Fruit fly (Drosophila melanogaster) whole organism, embryonic: Measurements from ENCODE around the gene Gale.
A peak's percentile ranks its signal among the peaks of the same experiment; 100 is the strongest.

Experiments
- ATbp ChIP-seq: fragments of 200-800 bp; sonication (Bioruptor generic); optimal IDR thresholded peaks from 2 replicates; lab custom pipeline; 2017; ENCODE audit warnings: missing biosample characterization, mild to moderate bottlenecking, missing genetic modification characterization, missing genetic modification reagents
- Awh ChIP-seq: fragments of 200-800 bp; sonication (Bioruptor generic); IDR thresholded peaks from 2 replicates; pipeline ENCODE4, ENCODE4 v1.3.6; 2022; ENCODE audit warnings: missing biosample characterization, missing genetic modification characterization
- B-H1 ChIP-seq: fragments of 200-800 bp; sonication (Bioruptor generic); IDR thresholded peaks from 3 replicates; pipeline ENCODE4 v1.3.6; 2022; ENCODE audit warnings: missing biosample characterization, missing genetic modification characterization
- CG10209 ChIP-seq: fragments of 200-800 bp; sonication (Bioruptor generic); optimal IDR thresholded peaks from 3 replicates; lab custom pipeline; 2017; ENCODE audit warnings: missing biosample characterization, mild to moderate bottlenecking, missing genetic modification characterization, missing genetic modification reagents
- CG10321 ChIP-seq: fragments of 200-800 bp; sonication (Bioruptor generic); IDR thresholded peaks from 2 replicates; pipeline ENCODE4 v1.3.6; 2022; ENCODE audit warnings: missing biosample characterization, missing genetic modification characterization
- CG10543 ChIP-seq: fragments of 200-800 bp; sonication (Bioruptor generic); optimal IDR thresholded peaks from 3 replicates; lab custom pipeline; 2017; ENCODE audit warnings: missing biosample characterization, mild to moderate bottlenecking, missing genetic modification characterization, moderate library complexity
- CG12659 ChIP-seq: fragments of 200-800 bp; sonication (Bioruptor generic); optimal IDR thresholded peaks from 3 replicates; lab custom pipeline; 2017; ENCODE audit warnings: mild to moderate bottlenecking, missing biosample characterization, missing genetic modification reagents, missing genetic modification characterization
- CG13424 ChIP-seq: fragments of 200-800 bp; sonication (Bioruptor generic); optimal IDR thresholded peaks from 2 replicates; lab custom pipeline; 2019; ENCODE audit warnings: missing biosample characterization, mild to moderate bottlenecking, missing genetic modification characterization, moderate library complexity
- CG15514 ChIP-seq: fragments of 200-800 bp; sonication (Bioruptor generic); optimal IDR thresholded peaks from 3 replicates; lab custom pipeline; 2017; ENCODE audit warnings: missing biosample characterization, missing genetic modification characterization, mild to moderate bottlenecking, moderate library complexity, missing genetic modification reagents
- CG15601 ChIP-seq: fragments of 200-800 bp; sonication (Bioruptor generic); optimal IDR thresholded peaks from 3 replicates; lab custom pipeline; 2019; ENCODE audit warnings: missing biosample characterization, mild to moderate bottlenecking, missing genetic modification characterization, moderate library complexity
- CG1603 ChIP-seq: fragments of 200-800 bp; sonication (Bioruptor generic); optimal IDR thresholded peaks from 2 replicates; lab custom pipeline; 2019; ENCODE audit warnings: missing biosample characterization, mild to moderate bottlenecking, missing genetic modification characterization, moderate library complexity
- CG1647 ChIP-seq: fragments of 200-800 bp; sonication (Bioruptor generic); optimal IDR thresholded peaks from 3 replicates; lab custom pipeline; 2016; ENCODE audit warnings: missing biosample characterization, missing genetic modification characterization
- CG2116 ChIP-seq: fragments of 200-800 bp; sonication (Bioruptor generic); optimal IDR thresholded peaks from 3 replicates; lab custom pipeline; 2018; ENCODE audit warnings: missing biosample characterization, mild to moderate bottlenecking, missing genetic modification characterization
- CG2199 ChIP-seq: fragments of 200-800 bp; sonication (Bioruptor generic); IDR thresholded peaks from 3 replicates; pipeline ENCODE4 v1.3.6; 2022; ENCODE audit warnings: missing biosample characterization, missing genetic modification characterization
- CG2202 ChIP-seq: fragments of 200-800 bp; sonication (Bioruptor generic); optimal IDR thresholded peaks from 2 replicates; lab custom pipeline; 2018; ENCODE audit warnings: missing biosample characterization, mild to moderate bottlenecking, missing genetic modification characterization
- CG30431 ChIP-seq: fragments of 200-800 bp; sonication (Bioruptor generic); optimal IDR thresholded peaks from 2 replicates; lab custom pipeline; 2017; ENCODE audit warnings: missing biosample characterization, missing genetic modification characterization
- CG3163 ChIP-seq: fragments of 200-800 bp; sonication (Bioruptor generic); optimal IDR thresholded peaks from 3 replicates; lab custom pipeline; 2016; ENCODE audit warnings: missing biosample characterization, missing genetic modification characterization
- CG34376 ChIP-seq: fragments of 200-800 bp; sonication (Bioruptor generic); optimal IDR thresholded peaks from 2 replicates; lab custom pipeline; 2018; ENCODE audit warnings: missing biosample characterization, mild to moderate bottlenecking, missing genetic modification characterization
- CG3847 ChIP-seq: fragments of 200-800 bp; sonication (Bioruptor generic); IDR thresholded peaks from 2 replicates; pipeline ENCODE4 v1.3.6; 2022; ENCODE audit warnings: missing biosample characterization, missing genetic modification characterization
- CG3995 ChIP-seq: fragments of 200-800 bp; sonication (Bioruptor generic); optimal IDR thresholded peaks from 3 replicates; lab custom pipeline; 2016; ENCODE audit warnings: missing biosample characterization, missing genetic modification characterization
- CG7556 ChIP-seq: fragments of 200-800 bp; sonication (Bioruptor generic); optimal IDR thresholded peaks from 2 replicates; lab custom pipeline; 2017; ENCODE audit warnings: missing biosample characterization, mild to moderate bottlenecking, missing genetic modification characterization
- CG8478 ChIP-seq: fragments of >200 bp; optimal IDR thresholded peaks from 2 replicates; lab custom pipeline; 2018
- CG9609 ChIP-seq: fragments of 200-800 bp; sonication (Bioruptor generic); optimal IDR thresholded peaks from 3 replicates; lab custom pipeline; 2016; ENCODE audit warnings: missing biosample characterization, missing genetic modification characterization
- CrebB ChIP-seq: fragments of 200-800 bp; sonication (Bioruptor generic); optimal IDR thresholded peaks from 3 replicates; lab custom pipeline; 2018; ENCODE audit warnings: missing biosample characterization, mild to moderate bottlenecking, missing genetic modification characterization
- Deaf1 ChIP-seq: fragments of 200-800 bp; optimal IDR thresholded peaks from 3 replicates; lab custom pipeline; 2019; ENCODE audit warnings: missing biosample characterization, mild to moderate bottlenecking, missing genetic modification characterization, moderate library complexity
- HLH3B ChIP-seq: fragments of 200-800 bp; sonication (Bioruptor generic); IDR thresholded peaks from 2 replicates; pipeline ENCODE4 v1.3.6; 2022; ENCODE audit warnings: missing biosample characterization, missing genetic modification characterization
- HLHmδ ChIP-seq: fragments of 200-800 bp; sonication (Bioruptor generic); optimal IDR thresholded peaks from 2 replicates; lab custom pipeline; 2018; ENCODE audit warnings: missing biosample characterization, mild to moderate bottlenecking, missing genetic modification characterization, moderate library complexity
- HmgZ ChIP-seq: fragments of 200-800 bp; sonication (Bioruptor generic); optimal IDR thresholded peaks from 2 replicates; lab custom pipeline; 2018; ENCODE audit warnings: missing biosample characterization, mild to moderate bottlenecking, missing genetic modification characterization
- Hsf ChIP-seq: fragments of 200-800 bp; sonication (Bioruptor generic); optimal IDR thresholded peaks from 3 replicates; lab custom pipeline; 2016; ENCODE audit warnings: missing biosample characterization, missing genetic modification characterization
- Mad ChIP-seq: fragments of 200-800 bp; sonication (Bioruptor generic); optimal IDR thresholded peaks from 2 replicates; lab custom pipeline; 2016; ENCODE audit warnings: missing biosample characterization, missing genetic modification characterization
- NC2α ChIP-seq: fragments of 200-800 bp; sonication (Bioruptor generic); optimal IDR thresholded peaks from 2 replicates; lab custom pipeline; 2016; ENCODE audit warnings: missing biosample characterization, missing genetic modification characterization
- ara ChIP-seq: fragments of 200-800 bp; sonication (Bioruptor generic); IDR thresholded peaks from 2 replicates; pipeline ENCODE4 v1.3.6; 2022; ENCODE audit warnings: missing biosample characterization, missing genetic modification characterization
- bbx ChIP-seq: fragments of 200-800 bp; sonication (Bioruptor generic); IDR thresholded peaks from 2 replicates; pipeline ENCODE4 v1.3.6; 2022; ENCODE audit warnings: missing biosample characterization, missing genetic modification characterization; ENCODE audit not compliant: partially characterized antibody
- bsh ChIP-seq, 2 experiments: fragments of 200-800 bp; sonication (Bioruptor generic); optimal IDR thresholded peaks; 2 replicates each; lab custom pipeline; 2017 to 2018; ENCODE audit warnings: mild to moderate bottlenecking in 2 of 2, missing biosample characterization in 2 of 2, missing genetic modification characterization in 2 of 2, moderate library complexity in 1 of 2
- btn ChIP-seq: fragments of 200-800 bp; sonication (Bioruptor generic); optimal IDR thresholded peaks from 2 replicates; lab custom pipeline; 2016; ENCODE audit warnings: missing biosample characterization, missing genetic modification characterization
- fd64A ChIP-seq: fragments of 200-800 bp; sonication (Bioruptor generic); optimal IDR thresholded peaks from 3 replicates; lab custom pipeline; 2018; ENCODE audit warnings: missing biosample characterization, mild to moderate bottlenecking, missing genetic modification characterization
- gro ChIP-seq: fragments of 200-800 bp; sonication (Bioruptor generic); optimal IDR thresholded peaks from 2 replicates; lab custom pipeline; 2016; ENCODE audit warnings: missing biosample characterization, missing genetic modification characterization
- lov ChIP-seq, 2 experiments: fragments of 200-800 bp in 1 of 2; fragments of >200 bp in 1 of 2; sonication (Bioruptor generic) in 1 of 2; IDR thresholded peaks in 1 of 2; optimal IDR thresholded peaks in 1 of 2; 2 replicates in 1 of 2; 3 replicates in 1 of 2; pipeline versions ENCODE4 v1.3.6 to Lab custom; 2017 to 2022; ENCODE audit warnings: missing biosample characterization in 1 of 2, missing genetic modification characterization in 1 of 2
- mirr ChIP-seq: fragments of 200-800 bp; sonication (Bioruptor generic); optimal IDR thresholded peaks from 3 replicates; lab custom pipeline; 2018; ENCODE audit warnings: missing biosample characterization, mild to moderate bottlenecking, missing genetic modification characterization
- onecut ChIP-seq: fragments of 200-800 bp; sonication (Bioruptor generic); IDR thresholded peaks from 2 replicates; pipeline ENCODE4 v1.3.6; 2022; ENCODE audit warnings: missing biosample characterization, missing genetic modification characterization
- otp ChIP-seq: fragments of 200-800 bp; sonication (Bioruptor generic); IDR thresholded peaks from 3 replicates; pipeline ENCODE4, ENCODE4 v1.3.6; 2022; ENCODE audit warnings: missing biosample characterization, missing genetic modification characterization
- p53 ChIP-seq: fragments of 200-800 bp; sonication (Bioruptor generic); optimal IDR thresholded peaks from 2 replicates; lab custom pipeline; 2016; ENCODE audit warnings: missing biosample characterization, missing genetic modification characterization
- pho ChIP-seq: fragments of 200-800 bp; sonication (Bioruptor generic); optimal IDR thresholded peaks from 2 replicates; lab custom pipeline; 2016; ENCODE audit warnings: missing biosample characterization, missing genetic modification characterization
- sqz ChIP-seq: fragments of 200-800 bp; sonication (Bioruptor generic); optimal IDR thresholded peaks from 3 replicates; lab custom pipeline; 2018; ENCODE audit warnings: missing biosample characterization, mild to moderate bottlenecking, missing genetic modification characterization
- tup ChIP-seq: fragments of 200-800 bp; sonication (Bioruptor generic); optimal IDR thresholded peaks from 2 replicates; lab custom pipeline; 2016; ENCODE audit warnings: missing biosample characterization, mild to moderate bottlenecking, missing genetic modification characterization, moderate library complexity
- unpg ChIP-seq: fragments of 200-800 bp; sonication (Bioruptor generic); optimal IDR thresholded peaks from 3 replicates; lab custom pipeline; 2018; ENCODE audit warnings: missing biosample characterization, mild to moderate bottlenecking, missing genetic modification characterization, moderate library complexity
- vvl ChIP-seq: fragments of 200-800 bp; sonication (Bioruptor generic); IDR thresholded peaks from 2 replicates; pipeline ENCODE4 v1.3.6; 2022; ENCODE audit warnings: missing biosample characterization, missing genetic modification characterization
- zfh1 ChIP-seq: fragments of 200-800 bp; sonication (Bioruptor generic); IDR thresholded peaks from 3 replicates; pipeline ENCODE4 v1.3.6; 2022; ENCODE audit warnings: missing biosample characterization, missing genetic modification characterization

Gale gene

dm6 chr3L:642865-643738 is 5.3 kb upstream of the Gale start (continued):
- TF ChIP-seq CG3847 (GFP tag; lab: Robert Waterston, UW): no peak
- no peak for TF ChIP-seq Hsf (GFP tag; lab: Kevin White, UChicago)
- TF ChIP-seq onecut (GFP tag; lab: Robert Waterston, UW): peak; percentile 30
- no peak for TF ChIP-seq CG9609
- peak; percentile 34 for TF ChIP-seq sqz
- peak; percentile 65 for TF ChIP-seq fd64A (GFP tag; lab: Kevin White, UChicago)
- TF ChIP-seq CG2116 (GFP tag; lab: Kevin White, UChicago): peak; percentile 0
- peak; percentile 35 for TF ChIP-seq btn
- TF ChIP-seq CG1603 (tag; lab: Kevin White, UChicago): peak; percentile 37
- TF ChIP-seq CrebB: peak; percentile 70
- TF ChIP-seq Mad: peak; percentile 31
- peak; percentile 14; the same call in 1 of the 2 replicates for TF ChIP-seq Awh (GFP tag; lab: Robert Waterston, UW)
- TF ChIP-seq tup (GFP tag; lab: Kevin White, UChicago): peak; percentile 19
- TF ChIP-seq lov (optimal IDR thresholded peaks at IDR 0.05; lab: Kevin White, UChicago): no peak
- peak; percentile 40; the same call in 1 of the 3 replicates for TF ChIP-seq lov (GFP tag; IDR thresholded peaks at IDR 0.05; lab: Robert Waterston, UW)
- 0 out of 3 replicates have a peak, but pooled peaks have one; percentile 6 for TF ChIP-seq otp
- peak; percentile 67 for TF ChIP-seq CG10209 (GFP tag; lab: Kevin White, UChicago)
- TF ChIP-seq HLHmδ (GFP tag; lab: Kevin White, UChicago): peak; percentile 42
- peak; percentile 12 for TF ChIP-seq NC2α (GFP tag; lab: Kevin White, UChicago)
- no peak for TF ChIP-seq CG8478 (lab: Kevin White, UChicago)
- TF ChIP-seq CG15601 (tag; lab: Kevin White, UChicago): peak; percentile 32
- peak; percentile 20 for TF ChIP-seq CG12659
- peak; percentile 8 for TF ChIP-seq HmgZ (tag; lab: Kevin White, UChicago)
- TF ChIP-seq CG7556 (GFP tag; lab: Kevin White, UChicago): peak; percentile 18
- peak; percentile 6 for TF ChIP-seq unpg (GFP tag; lab: Kevin White, UChicago)
- TF ChIP-seq vvl (GFP tag; lab: Robert Waterston, UW): 0 out of 2 replicates have a peak, but pooled peaks have one; percentile 43
- peak; percentile 16 for TF ChIP-seq CG1647 (GFP tag; lab: Kevin White, UChicago)
- peak; percentile 0 for TF ChIP-seq gro (GFP tag; lab: Kevin White, UChicago)
- TF ChIP-seq CG10321 (GFP tag; lab: Robert Waterston, UW): 0 out of 2 replicates have a peak, but pooled peaks have one; percentile 16
- TF ChIP-seq pho (GFP tag; lab: Kevin White, UChicago): no peak
- TF ChIP-seq CG34376 (GFP tag; lab: Kevin White, UChicago): peak; percentile 81
- peak; percentile 78 for TF ChIP-seq mirr (GFP tag; lab: Kevin White, UChicago)
- TF ChIP-seq CG10543 (GFP tag; lab: Kevin White, UChicago): peak; percentile 90
- TF ChIP-seq CG13424: no peak
- no peak for TF ChIP-seq ara (GFP tag; lab: Robert Waterston, UW)
- TF ChIP-seq Deaf1 (tag; lab: Kevin White, UChicago): peak; percentile 85
- TF ChIP-seq ATbp (GFP tag; lab: Kevin White, UChicago): peak; percentile 26
- peak; percentile 93 for TF ChIP-seq CG2199 (GFP tag; lab: Robert Waterston, UW)
- TF ChIP-seq CG2202 (tag; lab: Kevin White, UChicago): peak; percentile 38
- TF ChIP-seq p53 (GFP tag; lab: Kevin White, UChicago): peak; percentile 24
- 0 out of 2 replicates have a peak, but pooled peaks have one; percentile 9 for TF ChIP-seq bbx (GFP tag; lab: Robert Waterston, UW)
- TF ChIP-seq CG15514 (GFP tag; lab: Kevin White, UChicago): peak; percentile 31
- TF ChIP-seq B-H1 (GFP tag; lab: Robert Waterston, UW): peak; percentile 20; the same call in 1 of the 3 replicates
- no peak for TF ChIP-seq CG30431 (GFP tag; lab: Kevin White, UChicago)
- TF ChIP-seq CG3163 (GFP tag; lab: Kevin White, UChicago): peak; percentile 18
- TF ChIP-seq CG3995 (GFP tag; lab: Kevin White, UChicago): no peak
- peak; percentile 5; the same call in 1 of the 2 replicates for TF ChIP-seq HLH3B (GFP tag; lab: Robert Waterston, UW)
- TF ChIP-seq zfh1 (GFP tag; lab: Robert Waterston, UW): peak; percentile 40; the same call in 1 of the 3 replicates
- no peak for TF ChIP-seq bsh (GFP tag; optimal IDR thresholded peaks at IDR 0.05; lab: Kevin White, UChicago)
